Fruit fly (Drosophila melanogaster) whole organism, embryonic: ENCODE data around the gene CG33969.
A peak's percentile ranks its signal among the peaks of the same experiment; 100 is the strongest.

Source experiments
- Aef1 ChIP-seq: fragments of 200-800 bp; sonication (Bioruptor generic); IDR thresholded peaks from 3 replicates; pipeline ENCODE4 v1.3.6; 2022; ENCODE audit warnings: missing biosample characterization, missing genetic modification characterization
- B-H1 ChIP-seq: fragments of 200-800 bp; sonication (Bioruptor generic); IDR thresholded peaks from 3 replicates; pipeline ENCODE4 v1.3.6; 2022; ENCODE audit warnings: missing biosample characterization, missing genetic modification characterization
- BtbVII ChIP-seq: fragments of 200-800 bp; sonication (Bioruptor generic); optimal IDR thresholded peaks from 3 replicates; lab custom pipeline; 2017; ENCODE audit warnings: missing biosample characterization, mild to moderate bottlenecking, missing genetic modification characterization
- CG11695 ChIP-seq: fragments of 200-800 bp; sonication (Bioruptor generic); IDR thresholded peaks from 3 replicates; pipeline ENCODE4 v1.3.6; 2022; ENCODE audit warnings: missing biosample characterization, missing genetic modification characterization
- CG12155 ChIP-seq: fragments of 200-800 bp; sonication (Bioruptor generic); optimal IDR thresholded peaks from 3 replicates; lab custom pipeline; 2016; ENCODE audit warnings: missing biosample characterization, missing genetic modification characterization
- CG12219 ChIP-seq: fragments of 200-800 bp; sonication (Bioruptor generic); optimal IDR thresholded peaks from 3 replicates; lab custom pipeline; 2018; ENCODE audit warnings: missing biosample characterization, mild to moderate bottlenecking, missing genetic modification characterization
- CG13775 ChIP-seq: fragments of 200-800 bp; sonication (Bioruptor generic); optimal IDR thresholded peaks from 3 replicates; lab custom pipeline; 2017; ENCODE audit warnings: missing biosample characterization, mild to moderate bottlenecking, missing genetic modification characterization
- CG14710 ChIP-seq: fragments of 200-800 bp; sonication (Bioruptor generic); optimal IDR thresholded peaks from 3 replicates; lab custom pipeline; 2019; ENCODE audit warnings: missing biosample characterization, mild to moderate bottlenecking, missing genetic modification characterization, moderate library complexity
- CG16779 ChIP-seq: fragments of 200-800 bp; sonication (Bioruptor generic); IDR thresholded peaks from 2 replicates; pipeline ENCODE4 v1.3.6; 2022; ENCODE audit warnings: missing biosample characterization, missing genetic modification characterization
- CG17385 ChIP-seq: fragments of 200-800 bp; sonication (Bioruptor generic); optimal IDR thresholded peaks from 3 replicates; lab custom pipeline; 2018; ENCODE audit warnings: missing biosample characterization, mild to moderate bottlenecking, missing genetic modification characterization
- CG1792 ChIP-seq: fragments of 200-800 bp; sonication (Bioruptor generic); optimal IDR thresholded peaks from 2 replicates; lab custom pipeline; 2016; ENCODE audit warnings: missing biosample characterization, missing genetic modification characterization
- CG18764 ChIP-seq: fragments of 200-800 bp; sonication (Bioruptor generic); optimal IDR thresholded peaks from 3 replicates; lab custom pipeline; 2016; ENCODE audit warnings: missing biosample characterization, missing genetic modification characterization
- CG2129 ChIP-seq: fragments of 200-800 bp; sonication (Bioruptor generic); IDR thresholded peaks from 2 replicates; pipeline ENCODE4 v1.3.6; 2022; ENCODE audit warnings: missing biosample characterization, missing genetic modification characterization; ENCODE audit not compliant: partially characterized antibody
- CG3281 ChIP-seq: fragments of 200-800 bp; sonication (Bioruptor generic); optimal IDR thresholded peaks from 3 replicates; lab custom pipeline; 2017; ENCODE audit warnings: missing biosample characterization, mild to moderate bottlenecking, missing genetic modification characterization
- CG33557 ChIP-seq: fragments of 200-800 bp; sonication (Bioruptor generic); optimal IDR thresholded peaks from 2 replicates; lab custom pipeline; 2019; ENCODE audit warnings: missing biosample characterization, mild to moderate bottlenecking, missing genetic modification characterization, moderate library complexity
- CG4360 ChIP-seq: fragments of 200-800 bp; sonication (Bioruptor generic); IDR thresholded peaks from 2 replicates; pipeline ENCODE4 v1.3.6; 2022; ENCODE audit warnings: missing biosample characterization, missing genetic modification characterization
- CG4404 ChIP-seq: fragments of 200-800 bp; sonication (Bioruptor generic); IDR thresholded peaks from 2 replicates; pipeline ENCODE4 v1.3.6; 2022; ENCODE audit warnings: missing biosample characterization, missing genetic modification characterization
- CG7987 ChIP-seq: fragments of 200-800 bp; sonication (Bioruptor generic); optimal IDR thresholded peaks from 2 replicates; lab custom pipeline; 2018; ENCODE audit warnings: missing biosample characterization, mild to moderate bottlenecking, missing genetic modification characterization, moderate library complexity
- CG9876 ChIP-seq: fragments of 200-800 bp; sonication (Bioruptor generic); optimal IDR thresholded peaks from 2 replicates; lab custom pipeline; 2016; ENCODE audit warnings: missing biosample characterization, missing genetic modification characterization
- D19B ChIP-seq: fragments of 200-800 bp; sonication (Bioruptor generic); optimal IDR thresholded peaks from 2 replicates; lab custom pipeline; 2017; ENCODE audit warnings: missing biosample characterization, mild to moderate bottlenecking, missing genetic modification characterization
- Dref ChIP-seq: fragments of 200-800 bp; sonication (Bioruptor generic); IDR thresholded peaks from 2 replicates; pipeline ENCODE4 v1.3.6; 2022; ENCODE audit warnings: missing biosample characterization, missing genetic modification characterization
- Hr78 ChIP-seq, 2 experiments: fragments of 200-800 bp in 1 of 2; fragments of >200 bp in 1 of 2; sonication (Bioruptor generic) in 1 of 2; optimal IDR thresholded peaks; 2 replicates each; lab custom pipeline; 2017 to 2019; ENCODE audit warnings: missing biosample characterization in 2 of 2, missing genetic modification characterization in 2 of 2, mild to moderate bottlenecking in 1 of 2, moderate library complexity in 1 of 2
- Hsf ChIP-seq: fragments of 200-800 bp; sonication (Bioruptor generic); optimal IDR thresholded peaks from 3 replicates; lab custom pipeline; 2016; ENCODE audit warnings: missing biosample characterization, missing genetic modification characterization
- MESR4 ChIP-seq: fragments of 200-800 bp; sonication (Bioruptor generic); optimal IDR thresholded peaks from 2 replicates; lab custom pipeline; 2018; ENCODE audit warnings: missing biosample characterization, mild to moderate bottlenecking, missing genetic modification characterization, moderate library complexity
- Oli ChIP-seq: fragments of 200-800 bp; sonication (Bioruptor generic); optimal IDR thresholded peaks from 2 replicates; lab custom pipeline; 2018; ENCODE audit warnings: missing biosample characterization, mild to moderate bottlenecking, missing genetic modification characterization, moderate library complexity
- Opbp ChIP-seq: fragments of 200-800 bp; sonication (Bioruptor generic); IDR thresholded peaks from 3 replicates; pipeline ENCODE4 v1.3.6; 2022; ENCODE audit warnings: missing biosample characterization, missing genetic modification characterization; ENCODE audit not compliant: partially characterized antibody
- Sin3A ChIP-seq: fragments of >200 bp; optimal IDR thresholded peaks from 2 replicates; lab custom pipeline; 2018
- Sry-δ ChIP-seq: fragments of 200-800 bp; sonication (Bioruptor generic); optimal IDR thresholded peaks from 2 replicates; lab custom pipeline; 2016; ENCODE audit warnings: missing biosample characterization, missing genetic modification characterization
- ac ChIP-seq: fragments of 200-800 bp; sonication (Bioruptor generic); optimal IDR thresholded peaks from 3 replicates; lab custom pipeline; 2017; ENCODE audit warnings: missing biosample characterization, mild to moderate bottlenecking, missing genetic modification characterization
- ap ChIP-seq: fragments of 200-800 bp; sonication (Bioruptor generic); IDR thresholded peaks from 2 replicates; pipeline ENCODE4 v1.3.6; 2022; ENCODE audit warnings: missing biosample characterization, missing genetic modification characterization
- ato ChIP-seq: fragments of 200-800 bp; sonication (Bioruptor generic); IDR thresholded peaks from 2 replicates; pipeline ENCODE4 v1.3.6; 2022; ENCODE audit warnings: missing biosample characterization, missing genetic modification characterization; ENCODE audit not compliant: partially characterized antibody
- az2 ChIP-seq: fragments of 200-800 bp; sonication (Bioruptor generic); optimal IDR thresholded peaks from 3 replicates; lab custom pipeline; 2016; ENCODE audit warnings: missing biosample characterization, missing genetic modification characterization
- bab2 ChIP-seq: fragments of 200-800 bp; sonication (Bioruptor generic); optimal IDR thresholded peaks from 2 replicates; lab custom pipeline; 2016; ENCODE audit warnings: missing biosample characterization, missing genetic modification characterization
- btn ChIP-seq: fragments of 200-800 bp; sonication (Bioruptor generic); optimal IDR thresholded peaks from 2 replicates; lab custom pipeline; 2016; ENCODE audit warnings: missing biosample characterization, missing genetic modification characterization
- dimm ChIP-seq: fragments of 200-800 bp; sonication (Bioruptor generic); IDR thresholded peaks from 2 replicates; pipeline ENCODE4 v1.3.6; 2022; ENCODE audit warnings: missing biosample characterization, missing genetic modification characterization
- hkb ChIP-seq, 2 experiments: fragments of 200-800 bp in 1 of 2; fragments of >200 bp in 1 of 2; sonication (Bioruptor generic) in 1 of 2; IDR thresholded peaks in 1 of 2; optimal IDR thresholded peaks in 1 of 2; 2 replicates each; pipeline versions ENCODE4 v1.3.6 to Lab custom; 2017 to 2022; ENCODE audit warnings: missing biosample characterization in 1 of 2, missing genetic modification characterization in 1 of 2
- ken ChIP-seq: fragments of 200-800 bp; sonication (Bioruptor generic); IDR thresholded peaks from 3 replicates; pipeline ENCODE4 v1.3.6; 2022; ENCODE audit warnings: missing biosample characterization, missing genetic modification characterization
- lab ChIP-seq: fragments of 200-800 bp; sonication (Bioruptor generic); optimal IDR thresholded peaks from 3 replicates; lab custom pipeline; 2017; ENCODE audit warnings: missing biosample characterization, missing genetic modification characterization, mild to moderate bottlenecking, moderate library complexity, missing genetic modification reagents
- mam ChIP-seq: fragments of 200-800 bp; sonication (Bioruptor generic); optimal IDR thresholded peaks from 3 replicates; lab custom pipeline; 2016; ENCODE audit warnings: missing biosample characterization, missing genetic modification characterization
- nom ChIP-seq: fragments of 200-800 bp; sonication (Bioruptor generic); optimal IDR thresholded peaks from 2 replicates; lab custom pipeline; 2017; ENCODE audit warnings: missing biosample characterization, missing genetic modification characterization, mild to moderate bottlenecking, moderate library complexity, missing genetic modification reagents
- odd ChIP-seq: fragments of 200-800 bp; sonication (Bioruptor generic); optimal IDR thresholded peaks from 2 replicates; lab custom pipeline; 2017; ENCODE audit warnings: missing biosample characterization, mild to moderate bottlenecking, missing genetic modification characterization
- pros ChIP-seq: fragments of 200-800 bp; sonication (Bioruptor generic); optimal IDR thresholded peaks from 3 replicates; lab custom pipeline; 2019; ENCODE audit warnings: missing biosample characterization, mild to moderate bottlenecking, missing genetic modification characterization, moderate library complexity
- pzg ChIP-seq: fragments of 200-800 bp; sonication (Bioruptor generic); optimal IDR thresholded peaks from 3 replicates; lab custom pipeline; 2018; ENCODE audit warnings: missing biosample characterization, mild to moderate bottlenecking, missing genetic modification characterization, moderate library complexity
- ro ChIP-seq: fragments of 200-800 bp; sonication (Bioruptor generic); IDR thresholded peaks from 2 replicates; pipeline ENCODE4 v1.3.6; 2022; ENCODE audit warnings: missing biosample characterization, missing genetic modification characterization
- scrt ChIP-seq: fragments of 200-800 bp; sonication (Bioruptor generic); optimal IDR thresholded peaks from 2 replicates; lab custom pipeline; 2018; ENCODE audit warnings: missing biosample characterization, mild to moderate bottlenecking, missing genetic modification characterization, moderate library complexity
- sna ChIP-seq: fragments of 200-800 bp; sonication (Bioruptor generic); IDR thresholded peaks from 2 replicates; pipeline ENCODE4 v1.3.6; 2022; ENCODE audit warnings: missing biosample characterization, missing genetic modification characterization; ENCODE audit not compliant: partially characterized antibody
- sqz ChIP-seq: fragments of 200-800 bp; sonication (Bioruptor generic); optimal IDR thresholded peaks from 3 replicates; lab custom pipeline; 2018; ENCODE audit warnings: missing biosample characterization, mild to moderate bottlenecking, missing genetic modification characterization
- ssp ChIP-seq: fragments of 200-800 bp; sonication (Bioruptor generic); IDR thresholded peaks from 2 replicates; pipeline ENCODE4 v1.3.6; 2022; ENCODE audit warnings: missing biosample characterization, missing genetic modification characterization
- unpg ChIP-seq: fragments of 200-800 bp; sonication (Bioruptor generic); optimal IDR thresholded peaks from 3 replicates; lab custom pipeline; 2018; ENCODE audit warnings: missing biosample characterization, mild to moderate bottlenecking, missing genetic modification characterization, moderate library complexity

Gene CG33969

dm6 chr3L:20375878-20376563, 17.3 kb downstream of the CG33969 start, which contains the start of the genes Ide and RhoBTB (continued):
- peak; percentile 80 for TF ChIP-seq az2 (GFP tag; lab: Kevin White, UChicago)
- TF ChIP-seq ro, result no peak
- TF ChIP-seq BtbVII (GFP tag; lab: Kevin White, UChicago), result peak; percentile 19
- TF ChIP-seq Sry-δ (GFP tag; lab: Kevin White, UChicago), result peak; percentile 66
- TF ChIP-seq CG14710, result peak; percentile 87
- TF ChIP-seq ssp (GFP tag; lab: Robert Waterston, UW), result peak; percentile 67; the same call in 1 of the 2 replicates
- TF ChIP-seq CG2129 (GFP tag; lab: Robert Waterston, UW), result no peak
- TF ChIP-seq nom (GFP tag; lab: Kevin White, UChicago), result peak; percentile 30
- peak; percentile 96 for TF ChIP-seq Sin3A
- TF ChIP-seq CG9876 (GFP tag; lab: Kevin White, UChicago), result peak; percentile 85
- no peak for TF ChIP-seq Hr78 (GFP tag; optimal IDR thresholded peaks at IDR 0.05; lab: Kevin White, UChicago)
- no peak for TF ChIP-seq CG4360 (GFP tag; lab: Robert Waterston, UW)
- TF ChIP-seq bab2 (GFP tag; lab: Kevin White, UChicago), result peak; percentile 89
- no peak for TF ChIP-seq Opbp (GFP tag; lab: Robert Waterston, UW)
- TF ChIP-seq ap (GFP tag; lab: Robert Waterston, UW), result peak; percentile 25; the same call in 1 of the 2 replicates
- no peak for TF ChIP-seq CG18764 (GFP tag; lab: Kevin White, UChicago)
- peak; percentile 46; the same call in 1 of the 3 replicates for TF ChIP-seq ken (GFP tag; lab: Robert Waterston, UW)
- no peak for TF ChIP-seq scrt (GFP tag; lab: Kevin White, UChicago)
- peak; percentile 86 for TF ChIP-seq CG12155
- no peak for TF ChIP-seq B-H1 (GFP tag; lab: Robert Waterston, UW)
- peak; percentile 55 for TF ChIP-seq D19B (GFP tag; lab: Kevin White, UChicago)
- TF ChIP-seq CG4404 (GFP tag; lab: Robert Waterston, UW), result peak; percentile 75
- peak; percentile 21 for TF ChIP-seq CG7987 (GFP tag; lab: Kevin White, UChicago)
- peak; percentile 84 for TF ChIP-seq Hsf (GFP tag; lab: Kevin White, UChicago)
- peak; percentile 78 for TF ChIP-seq Aef1 (GFP tag; lab: Robert Waterston, UW)
- no peak for TF ChIP-seq sqz (GFP tag; lab: Kevin White, UChicago)
- no peak for TF ChIP-seq ato (GFP tag; lab: Robert Waterston, UW)
- TF ChIP-seq btn (GFP tag; lab: Kevin White, UChicago), result peak; percentile 12
- peak; percentile 10 for TF ChIP-seq MESR4 (GFP tag; lab: Kevin White, UChicago)
- TF ChIP-seq CG1792, result peak; percentile 73
- TF ChIP-seq CG11695, result no peak
- peak; percentile 84 for TF ChIP-seq CG13775 (GFP tag; lab: Kevin White, UChicago)
- no peak for TF ChIP-seq unpg (GFP tag; lab: Kevin White, UChicago)
- TF ChIP-seq CG3281 (GFP tag; lab: Kevin White, UChicago), result peak; percentile 80
- TF ChIP-seq dimm, result peak; percentile 47; the same call in 1 of the 2 replicates
- peak; percentile 68 for TF ChIP-seq CG17385 (GFP tag; lab: Kevin White, UChicago)
- TF ChIP-seq Dref (GFP tag; lab: Robert Waterston, UW), result peak; percentile 44
- TF ChIP-seq hkb (optimal IDR thresholded peaks at IDR 0.05; lab: Kevin White, UChicago), result peak; percentile 96
- peak; percentile 40; the same call in 1 of the 2 replicates for TF ChIP-seq hkb (GFP tag; IDR thresholded peaks at IDR 0.05; lab: Robert Waterston, UW)
- TF ChIP-seq sna (GFP tag; lab: Robert Waterston, UW), result no peak
- no peak for TF ChIP-seq pros (GFP tag; lab: Kevin White, UChicago)
- peak; percentile 65 for TF ChIP-seq CG33557 (GFP tag; lab: Kevin White, UChicago)
- TF ChIP-seq mam (GFP tag; lab: Kevin White, UChicago), result peak; percentile 96
- TF ChIP-seq CG12219, result peak; percentile 40
- TF ChIP-seq Oli (tag; lab: Kevin White, UChicago), result peak; percentile 76
- TF ChIP-seq ac (GFP tag; lab: Kevin White, UChicago), result no peak
- peak; percentile 73 for TF ChIP-seq pzg
- no peak for TF ChIP-seq CG16779 (GFP tag; lab: Robert Waterston, UW)
- no peak for TF ChIP-seq odd
- peak; percentile 78 for TF ChIP-seq lab (GFP tag; lab: Kevin White, UChicago)
